Worm (Caenorhabditis elegans): ENCODE measurements around the gene Y54G2A.38.

- TF ChIP-seq mdl-1 (tag; optimal IDR thresholded peaks at IDR 0.05) = no peak
- no peak for TF ChIP-seq ztf-1 (GFP tag; conservative IDR thresholded peaks at IDR 0.05)
- no peak for TF ChIP-seq ceh-16 (tag; optimal IDR thresholded peaks at IDR 0.05)
- no peak for TF ChIP-seq snpc-4 (tag; optimal IDR thresholded peaks at IDR 0.05)
- no peak for TF ChIP-seq F13H6.1 (tag; optimal IDR thresholded peaks at IDR 0.05)
- TF ChIP-seq dmd-4 (tag; optimal IDR thresholded peaks at IDR 0.05) = no peak
- TF ChIP-seq ztf-11 (tag; optimal IDR thresholded peaks at IDR 0.05) = no peak
- TF ChIP-seq ceh-82 (tag; optimal IDR thresholded peaks at IDR 0.05) = no peak
- TF ChIP-seq ama-1 (optimal IDR thresholded peaks at IDR 0.05) = no peak
- TF ChIP-seq egl-27 (tag; optimal IDR thresholded peaks at IDR 0.05) = no peak
- no peak for TF ChIP-seq nhr-237 (tag; optimal IDR thresholded peaks at IDR 0.05)
Measured at ce11 chrIV:2771692-2772091, 12.4 kb downstream of the Y54G2A.38 start, which contains the start of gene Y54G2A.11.

Measured in whole organism, L2 larva.